Fruit fly (Drosophila melanogaster): Measurements from ENCODE around the gene Ste12DOR.

- TF ChIP-seq Dll (optimal IDR thresholded peaks at IDR 0.05): no peak
- TF ChIP-seq usp (GFP tag; optimal IDR thresholded peaks at IDR 0.05): no peak
- no peak for TF ChIP-seq psq (optimal IDR thresholded peaks at IDR 0.05)
- no peak for TF ChIP-seq pan (optimal IDR thresholded peaks at IDR 0.05)
- TF ChIP-seq EcR (GFP tag; optimal IDR thresholded peaks at IDR 0.05): no peak
- TF ChIP-seq CG8478 (optimal IDR thresholded peaks at IDR 0.05): no peak
Measured at dm6 chrX:14026712-14027111, 26.7 kb downstream of the Ste12DOR start.
